Worm (Caenorhabditis elegans) whole organism, L4/young adult: ENCODE measurements around the gene hmit-1.1.
A peak's percentile ranks its signal among the peaks of the same experiment; 100 is the strongest.

Experiments
- W03F9.2 ChIP-seq: fragments of 150-350 bp; optimal IDR thresholded peaks from 2 replicates; lab custom pipeline; 2014; ENCODE audit warnings: missing biosample characterization, missing genetic modification characterization
- dao-5 ChIP-seq: sonication (generic microtip); optimal IDR thresholded peaks from 2 replicates; lab custom pipeline; 2016; ENCODE audit warnings: missing genotype, missing genetic modification characterization, moderate library complexity, missing compliant biosample characterization
- him-1 ChIP-seq: sonication (generic microtip); optimal IDR thresholded peaks from 2 replicates; lab custom pipeline; 2016; ENCODE audit warnings: missing genotype, missing genetic modification reagents, missing genetic modification characterization, missing compliant biosample characterization

The hmit-1.1 gene

ce11 chrV:18516496-18516895 lies at the start of gene hmit-1.1:
TSS of gene hmit-1.1 (plus strand) at chrV:18516789.
- TF ChIP-seq dao-5 (tag; lab: Kevin White, UChicago) (no peak), W03F9.2 (tag; lab: Kevin White, UChicago) (no peak), him-1 (tag; lab: Kevin White, UChicago) (no peak)

ce11 chrV:18468097-18468496 lies 48.5 kb upstream of the hmit-1.1 start, which contains the start of gene ZK228.13:
TSS of gene ZK228.13 (minus strand) at chrV:18468197.
- no peak for TF ChIP-seq dao-5 (tag; lab: Kevin White, UChicago)
- TF ChIP-seq him-1 (tag; lab: Kevin White, UChicago), result no peak
- no peak for TF ChIP-seq W03F9.2 (tag; lab: Kevin White, UChicago)

- no peak for TF ChIP-seq dao-5 (tag; lab: Kevin White, UChicago)
- no peak for TF ChIP-seq W03F9.2 (tag; lab: Kevin White, UChicago)
- TF ChIP-seq him-1 (tag; lab: Kevin White, UChicago), result no peak
Observed at ce11 chrV:18473415-18473814, 43.2 kb upstream of the hmit-1.1 start, which contains the start of gene srh-182. TSS of gene srh-182 (minus strand) at chrV:18473515.

ce11 chrV:18474223-18474622 lies 42.4 kb upstream of the hmit-1.1 start, which contains the start of gene srh-181:
TSS of gene srh-181 (plus strand) at chrV:18474523.
- TF ChIP-seq him-1 (tag; lab: Kevin White, UChicago) (no peak), W03F9.2 (tag; lab: Kevin White, UChicago) (no peak)

ce11 chrV:18476090-18476489 lies 40.5 kb upstream of the hmit-1.1 start, which contains the start of gene srh-179:
TSS of gene srh-179 (plus strand) at chrV:18476390.
- TF ChIP-seq him-1 (tag; lab: Kevin White, UChicago) (no peak), dao-5 (tag; lab: Kevin White, UChicago) (no peak), W03F9.2 (tag; lab: Kevin White, UChicago) (no peak)

- TF ChIP-seq W03F9.2 (tag; lab: Kevin White, UChicago) (no peak), him-1 (tag; lab: Kevin White, UChicago) (no peak), dao-5 (tag; lab: Kevin White, UChicago) (no peak)
Observed at ce11 chrV:18480231-18480630, 36.4 kb upstream of the hmit-1.1 start, which contains the start of gene srh-178. TSS of gene srh-178 (minus strand) at chrV:18480331.

ce11 chrV:18487158-18487557 lies 29.4 kb upstream of the hmit-1.1 start, which contains the start of gene Y51A2D.18:
TSS of gene Y51A2D.18 (minus strand) at chrV:18487258.
- no peak for TF ChIP-seq W03F9.2 (tag; lab: Kevin White, UChicago)
- no peak for TF ChIP-seq him-1 (tag; lab: Kevin White, UChicago)
- no peak for TF ChIP-seq dao-5 (tag; lab: Kevin White, UChicago)

ce11 chrV:18490284-18490832 lies 26.2 kb upstream of the hmit-1.1 start:
- no peak for TF ChIP-seq W03F9.2 (tag; lab: Kevin White, UChicago)
- no peak for TF ChIP-seq dao-5 (tag; lab: Kevin White, UChicago)
- TF ChIP-seq him-1 (tag; lab: Kevin White, UChicago), result peak; percentile 81

- TF ChIP-seq W03F9.2 (tag; lab: Kevin White, UChicago) (no peak), him-1 (tag; lab: Kevin White, UChicago) (no peak), dao-5 (tag; lab: Kevin White, UChicago) (no peak)
Observed at ce11 chrV:18491961-18492360, 24.6 kb upstream of the hmit-1.1 start, which contains the start of gene slo-1. TSS of gene slo-1 (plus strand) at chrV:18492261.

- TF ChIP-seq dao-5 (tag; lab: Kevin White, UChicago) (no peak), him-1 (tag; lab: Kevin White, UChicago) (no peak), W03F9.2 (tag; lab: Kevin White, UChicago) (no peak)
Observed at ce11 chrV:18504610-18505009, 12.0 kb upstream of the hmit-1.1 start.

ce11 chrV:18506772-18507171 lies 9.8 kb upstream of the hmit-1.1 start:
- no peak for TF ChIP-seq W03F9.2 (tag; lab: Kevin White, UChicago)
- TF ChIP-seq him-1 (tag; lab: Kevin White, UChicago), result no peak
- no peak for TF ChIP-seq dao-5 (tag; lab: Kevin White, UChicago)

- no peak for TF ChIP-seq him-1 (tag; lab: Kevin White, UChicago)
Observed at ce11 chrV:18508564-18508963, 8.0 kb upstream of the hmit-1.1 start, which contains the start of gene Y51A2D.1. TSS of gene Y51A2D.1 (plus strand) at chrV:18508864.

ce11 chrV:18511847-18512246 lies 4.7 kb upstream of the hmit-1.1 start:
- TF ChIP-seq dao-5 (tag; lab: Kevin White, UChicago) (no peak), him-1 (tag; lab: Kevin White, UChicago) (no peak), W03F9.2 (tag; lab: Kevin White, UChicago) (no peak)

- TF ChIP-seq him-1 (tag; lab: Kevin White, UChicago) (no peak), dao-5 (tag; lab: Kevin White, UChicago) (no peak), W03F9.2 (tag; lab: Kevin White, UChicago) (no peak)
Observed at ce11 chrV:18524460-18524859, 7.9 kb downstream of the hmit-1.1 start, which contains the start of gene hmit-1.2. TSS of gene hmit-1.2 (plus strand) at chrV:18524760.
